Worm (Caenorhabditis elegans) whole organism, young adult: ENCODE results near the gene zyg-11.

Source experiments
- B0035.1 ChIP-seq: sonication (generic microtip); optimal IDR thresholded peaks from 2 replicates; lab custom pipeline; 2016; ENCODE audit warnings: missing genetic modification characterization, mild to moderate bottlenecking, missing compliant biosample characterization, missing genotype, missing genetic modification reagents
- B0261.1 ChIP-seq: sonication (generic microtip); optimal IDR thresholded peaks from 2 replicates; lab custom pipeline; 2016; ENCODE audit warnings: mild to moderate bottlenecking, missing genetic modification characterization, moderate library complexity, missing compliant biosample characterization
- B0336.3 ChIP-seq: fragments of 200-800 bp; sonication (Bioruptor generic); IDR thresholded peaks from 2 replicates; pipeline ENCODE4 v1.3.6; 2022; ENCODE audit warnings: missing genetic modification characterization, missing compliant biosample characterization
- F10E7.11 ChIP-seq: sonication (generic microtip); optimal IDR thresholded peaks from 2 replicates; lab custom pipeline; 2017; ENCODE audit warnings: mild to moderate bottlenecking, missing genetic modification characterization, moderate library complexity, missing compliant biosample characterization
- F37B4.10 ChIP-seq: fragments of 200-800 bp; sonication (Bioruptor generic); IDR thresholded peaks from 2 replicates; pipeline ENCODE4 v1.3.6; 2022; ENCODE audit warnings: missing genetic modification characterization, missing compliant biosample characterization
- F39B2.1 ChIP-seq: fragments of 200-800 bp; sonication (Bioruptor generic); IDR thresholded peaks from 2 replicates; pipeline ENCODE4 v1.3.6; 2022; ENCODE audit warnings: missing genetic modification reagents, missing genetic modification characterization, missing compliant biosample characterization
- F52B5.7 ChIP-seq: sonication (generic microtip); optimal IDR thresholded peaks from 2 replicates; lab custom pipeline; 2016; ENCODE audit warnings: mild to moderate bottlenecking, missing genetic modification characterization, missing compliant biosample characterization
- F55B11.4 ChIP-seq: sonication (generic microtip); optimal IDR thresholded peaks from 2 replicates; lab custom pipeline; 2016; ENCODE audit warnings: missing compliant biosample characterization, missing genetic modification characterization, borderline replicate concordance; ENCODE audit not compliant: insufficient read depth
- K11D2.4 ChIP-seq: fragments of 200-800 bp; sonication (Bioruptor generic); IDR thresholded peaks from 2 replicates; pipeline ENCODE4 v1.3.6; 2022; ENCODE audit warnings: missing genetic modification reagents, missing genetic modification characterization, missing compliant biosample characterization
- ama-1 ChIP-seq, 3 experiments: fragments of 150-350 bp in 1 of 3; sonication (generic microtip) in 2 of 3; optimal IDR thresholded peaks; 2 replicates each; lab custom pipeline; 2014 to 2018; ENCODE audit warnings: missing biosample characterization in 2 of 3, missing genetic modification characterization in 2 of 3, missing genetic modification reagents in 2 of 3
- aptf-2 ChIP-seq: fragments of 200-800 bp; sonication (Bioruptor generic); conservative IDR thresholded peaks from 2 replicates; pipeline ENCODE4 v1.3.6; 2022; ENCODE audit warnings: missing genetic modification reagents, missing genetic modification characterization, missing compliant biosample characterization
- atf-7 ChIP-seq: sonication (generic microtip); optimal IDR thresholded peaks from 2 replicates; lab custom pipeline; 2017; ENCODE audit warnings: mild to moderate bottlenecking, missing genetic modification characterization, missing compliant biosample characterization
- attf-6 ChIP-seq: fragments of 200-800 bp; sonication (Bioruptor generic); IDR thresholded peaks from 2 replicates; pipeline ENCODE4 v1.3.6; 2022; ENCODE audit warnings: missing genetic modification reagents, missing genetic modification characterization, missing compliant biosample characterization
- cebp-1 ChIP-seq, 2 experiments: fragments of 200-800 bp in 1 of 2; sonication (Bioruptor generic) in 1 of 2; sonication (generic microtip) in 1 of 2; IDR thresholded peaks in 1 of 2; optimal IDR thresholded peaks in 1 of 2; 2 replicates each; pipeline versions ENCODE4 v1.3.6 to Lab custom; 2017 to 2022; ENCODE audit warnings: missing compliant biosample characterization in 2 of 2, missing genetic modification characterization in 2 of 2, mild to moderate bottlenecking in 1 of 2, missing genetic modification reagents in 1 of 2, moderate library complexity in 1 of 2
- cebp-2 ChIP-seq: fragments of 200-800 bp; sonication (Bioruptor generic); IDR thresholded peaks from 2 replicates; pipeline ENCODE4 v1.3.6; 2022; ENCODE audit warnings: missing genetic modification characterization, missing compliant biosample characterization
- ceh-100 ChIP-seq: fragments of 200-800 bp; sonication (Bioruptor generic); IDR thresholded peaks from 2 replicates; pipeline ENCODE4 v1.3.6; 2022; ENCODE audit warnings: missing genetic modification reagents, missing genetic modification characterization, missing compliant biosample characterization
- ceh-27 ChIP-seq: fragments of 200-800 bp; sonication (Bioruptor generic); optimal IDR thresholded peaks from 2 replicates; lab custom pipeline; 2018; ENCODE audit warnings: mild to moderate bottlenecking, missing genetic modification characterization, moderate library complexity, missing compliant biosample characterization
- ceh-40 ChIP-seq: fragments of 200-800 bp; sonication (Bioruptor generic); IDR thresholded peaks from 2 replicates; pipeline ENCODE4 v1.3.6; 2022; ENCODE audit warnings: missing genetic modification characterization, missing compliant biosample characterization
- ceh-79 ChIP-seq: sonication (generic microtip); optimal IDR thresholded peaks from 2 replicates; lab custom pipeline; 2017; ENCODE audit warnings: mild to moderate bottlenecking, missing genetic modification characterization, missing compliant biosample characterization
- die-1 ChIP-seq: sonication (generic microtip); optimal IDR thresholded peaks from 2 replicates; lab custom pipeline; 2016; ENCODE audit warnings: missing genotype, mild to moderate bottlenecking, missing genetic modification characterization, missing compliant biosample characterization
- dox-1 ChIP-seq: fragments of 200-800 bp; sonication (Bioruptor generic); IDR thresholded peaks from 2 replicates; pipeline ENCODE4 v1.3.6; 2022; ENCODE audit warnings: missing genetic modification reagents, missing genetic modification characterization, missing compliant biosample characterization
- dpl-1 ChIP-seq: fragments of 150-350 bp; optimal IDR thresholded peaks from 2 replicates; lab custom pipeline; 2014; ENCODE audit warnings: missing biosample characterization, missing genetic modification reagents, missing genetic modification characterization
- efl-1 ChIP-seq: fragments of 150-350 bp; optimal IDR thresholded peaks from 2 replicates; lab custom pipeline; 2014; ENCODE audit warnings: missing biosample characterization, missing genetic modification reagents, missing genetic modification characterization
- egl-18 ChIP-seq: fragments of 200-800 bp; sonication (Bioruptor generic); IDR thresholded peaks from 2 replicates; pipeline ENCODE4 v1.3.6; 2022; ENCODE audit warnings: missing genetic modification reagents, missing genetic modification characterization, missing compliant biosample characterization
- egrh-3 ChIP-seq: fragments of 200-800 bp; sonication (Bioruptor generic); IDR thresholded peaks from 2 replicates; pipeline ENCODE4 v1.3.6; 2022; ENCODE audit warnings: missing genetic modification reagents, missing genetic modification characterization, missing compliant biosample characterization
- ekl-4 ChIP-seq: fragments of 200-800 bp; sonication (Bioruptor generic); IDR thresholded peaks from 2 replicates; pipeline ENCODE4 v1.3.6; 2022; ENCODE audit warnings: missing genetic modification reagents, missing genetic modification characterization, missing compliant biosample characterization
- fkh-3 ChIP-seq: sonication (generic microtip); optimal IDR thresholded peaks from 2 replicates; lab custom pipeline; 2016; ENCODE audit warnings: mild to moderate bottlenecking, missing genetic modification characterization, missing compliant biosample characterization
- gei-17 ChIP-seq: fragments of 200-800 bp; sonication (Bioruptor generic); optimal IDR thresholded peaks from 2 replicates; lab custom pipeline; 2018; ENCODE audit warnings: mild to moderate bottlenecking, missing genetic modification characterization, missing compliant biosample characterization
- him-1 ChIP-seq: sonication (generic microtip); optimal IDR thresholded peaks from 2 replicates; lab custom pipeline; 2016; ENCODE audit warnings: missing genotype, missing genetic modification reagents, missing genetic modification characterization, missing compliant biosample characterization
- hsf-1 ChIP-seq: fragments of 200-800 bp; sonication (Bioruptor generic); IDR thresholded peaks from 2 replicates; pipeline ENCODE4 v1.3.6; 2022; ENCODE audit warnings: missing genetic modification reagents, missing genetic modification characterization, missing compliant biosample characterization
- lin-40 ChIP-seq: sonication (generic microtip); optimal IDR thresholded peaks from 2 replicates; lab custom pipeline; 2016; ENCODE audit warnings: missing genetic modification characterization, mild to moderate bottlenecking, missing compliant biosample characterization, missing genotype, missing genetic modification reagents
- lsy-27 ChIP-seq: sonication (generic microtip); optimal IDR thresholded peaks from 2 replicates; lab custom pipeline; 2017; ENCODE audit warnings: missing genetic modification characterization, mild to moderate bottlenecking, missing compliant biosample characterization, antibody characterized with exemption, missing genotype, borderline replicate concordance; ENCODE audit not compliant: insufficient read depth
- madf-8 ChIP-seq: fragments of 200-800 bp; sonication (Bioruptor generic); conservative IDR thresholded peaks from 2 replicates; pipeline ENCODE4 v1.3.6; 2022; ENCODE audit warnings: missing genetic modification reagents, missing genetic modification characterization, missing compliant biosample characterization
- mcd-1 ChIP-seq: fragments of 200-800 bp; sonication (Bioruptor generic); IDR thresholded peaks from 2 replicates; pipeline ENCODE4 v1.3.6; 2022; ENCODE audit warnings: missing genetic modification reagents, missing genetic modification characterization, missing compliant biosample characterization
- nhr-179 ChIP-seq: sonication (generic microtip); optimal IDR thresholded peaks from 2 replicates; lab custom pipeline; 2016; ENCODE audit warnings: mild to moderate bottlenecking, missing genetic modification characterization, missing compliant biosample characterization
- nhr-90 ChIP-seq: sonication (generic microtip); optimal IDR thresholded peaks from 2 replicates; lab custom pipeline; 2016; ENCODE audit warnings: missing genotype, mild to moderate bottlenecking, missing genetic modification characterization, missing compliant biosample characterization
- rec-8 ChIP-seq, 2 experiments: sonication (generic microtip); optimal IDR thresholded peaks; 2 replicates each; lab custom pipeline; 2016; ENCODE audit warnings: mild to moderate bottlenecking in 2 of 2, missing genetic modification characterization in 2 of 2, missing genetic modification reagents in 2 of 2, missing genotype in 2 of 2, missing biosample characterization in 1 of 2, missing compliant biosample characterization in 1 of 2, moderate library complexity in 1 of 2
- repo-1 ChIP-seq: sonication (generic microtip); optimal IDR thresholded peaks from 2 replicates; lab custom pipeline; 2017; ENCODE audit warnings: mild to moderate bottlenecking, missing genetic modification characterization, missing compliant biosample characterization
- rpc-1 ChIP-seq, 2 experiments: fragments of 150-350 bp in 1 of 2; sonication (generic microtip) in 1 of 2; optimal IDR thresholded peaks; 2 replicates each; lab custom pipeline; 2014 to 2018; ENCODE audit warnings: missing biosample characterization in 1 of 2, missing genetic modification characterization in 1 of 2, missing genetic modification reagents in 1 of 2, missing genotype in 1 of 2
- sdz-38 ChIP-seq: sonication (generic microtip); optimal IDR thresholded peaks from 2 replicates; lab custom pipeline; 2016; ENCODE audit warnings: missing genotype, missing genetic modification characterization, missing compliant biosample characterization
- sea-2 ChIP-seq: fragments of 200-800 bp; sonication (Bioruptor generic); IDR thresholded peaks from 2 replicates; pipeline ENCODE4 v1.3.6; 2022; ENCODE audit warnings: missing genetic modification characterization, missing compliant biosample characterization
- snpc-1.1 ChIP-seq: sonication (generic microtip); optimal IDR thresholded peaks from 2 replicates; lab custom pipeline; 2017; ENCODE audit warnings: missing genetic modification characterization, mild to moderate bottlenecking, missing compliant biosample characterization, antibody characterized with exemption, moderate library complexity, missing genotype, missing genetic modification reagents; ENCODE audit not compliant: insufficient read depth
- snpc-4 ChIP-seq, 5 experiments: fragments of 150-350 bp in 1 of 5; sonication (generic microtip) in 4 of 5; optimal IDR thresholded peaks; 2 replicates each; lab custom pipeline; 2014 to 2018; ENCODE audit warnings: missing genetic modification characterization in 5 of 5, missing biosample characterization in 3 of 5, antibody characterized with exemption in 2 of 5, mild to moderate bottlenecking in 2 of 5, missing compliant biosample characterization in 2 of 5, missing genotype in 2 of 5, moderate library complexity in 2 of 5, missing genetic modification reagents in 1 of 5
- tbp1 ChIP-seq: fragments of 200-800 bp; sonication (Bioruptor generic); optimal IDR thresholded peaks from 2 replicates; lab custom pipeline; 2018; ENCODE audit warnings: mild to moderate bottlenecking, missing genetic modification characterization, missing compliant biosample characterization
- tlf-1 ChIP-seq: fragments of 200-800 bp; sonication (Bioruptor generic); optimal IDR thresholded peaks from 2 replicates; lab custom pipeline; 2018; ENCODE audit warnings: mild to moderate bottlenecking, missing genetic modification characterization, missing compliant biosample characterization
- zim-3 ChIP-seq: sonication (generic microtip); optimal IDR thresholded peaks from 2 replicates; lab custom pipeline; 2017; ENCODE audit warnings: mild to moderate bottlenecking, missing genetic modification characterization, moderate library complexity, missing compliant biosample characterization
- ztf-28 ChIP-seq: fragments of 200-800 bp; sonication (Bioruptor generic); IDR thresholded peaks from 2 replicates; pipeline ENCODE4 v1.3.6; 2022; ENCODE audit warnings: missing genetic modification reagents, missing genetic modification characterization, missing compliant biosample characterization

The zyg-11 gene

ce11 chrII:8015483-8015938, 2.0 kb upstream of the zyg-11 start (continued):
- TF ChIP-seq rpc-1 (optimal IDR thresholded peaks at IDR 0.05; lab: Kevin White, UChicago) = no peak
- TF ChIP-seq rpc-1 (tag; optimal IDR thresholded peaks at IDR 0.05; lab: Kevin White, UChicago) = no peak
- TF ChIP-seq tbp1 (GFP tag; lab: Kevin White, UChicago) = peak; percentile 50
- no peak for TF ChIP-seq ama-1 (optimal IDR thresholded peaks at IDR 0.05; lab: Kevin White, UChicago)
- TF ChIP-seq ama-1 (GFP tag; optimal IDR thresholded peaks at IDR 0.05; lab: Kevin White, UChicago) = no peak
- peak; percentile 4 for TF ChIP-seq B0035.1 (tag; lab: Kevin White, UChicago)
- TF ChIP-seq ekl-4 (GFP tag; lab: Robert Waterston, UW) = peak; percentile 22; the same call in 1 of the 2 replicates
- TF ChIP-seq F37B4.10 (GFP tag; lab: Robert Waterston, UW) = no peak
- TF ChIP-seq ceh-40 (GFP tag; lab: Robert Waterston, UW) = no peak
- no peak for TF ChIP-seq B0261.1
- no peak for TF ChIP-seq attf-6
- TF ChIP-seq F55B11.4 (tag; lab: Kevin White, UChicago) = no peak
- peak; percentile 54 for TF ChIP-seq B0336.3
- TF ChIP-seq dpl-1 = peak; percentile 86
- no peak for TF ChIP-seq ceh-27 (GFP tag; lab: Kevin White, UChicago)
- TF ChIP-seq lsy-27 (tag; lab: Kevin White, UChicago) = no peak
- TF ChIP-seq him-1 (tag; lab: Kevin White, UChicago) = peak; percentile 45
- TF ChIP-seq snpc-4 (GFP tag; optimal IDR thresholded peaks at IDR 0.05; lab: Kevin White, UChicago) = peak; percentile 28
- TF ChIP-seq snpc-4 (tag; optimal IDR thresholded peaks at IDR 0.05; lab: Kevin White, UChicago) = peak in 3 of 4 experiments; percentile 46 to 58 (median 55)
- TF ChIP-seq rec-8 (tag; optimal IDR thresholded peaks at IDR 0.05; lab: Kevin White, UChicago) = no peak
- TF ChIP-seq fkh-3 = no peak
- peak; percentile 31 for TF ChIP-seq lin-40 (tag; lab: Kevin White, UChicago)
- no peak for TF ChIP-seq cebp-2 (GFP tag; lab: Robert Waterston, UW)
- TF ChIP-seq atf-7 (tag; lab: Kevin White, UChicago) = no peak
- peak; percentile 89 for TF ChIP-seq mcd-1 (GFP tag; lab: Robert Waterston, UW)
- TF ChIP-seq gei-17 = no peak
- TF ChIP-seq F10E7.11 (tag; lab: Kevin White, UChicago) = no peak
- TF ChIP-seq K11D2.4 (GFP tag; lab: Robert Waterston, UW) = peak; percentile 54; the same call in 1 of the 2 replicates
- TF ChIP-seq die-1 (tag; lab: Kevin White, UChicago) = peak; percentile 20
- peak; percentile 97 for TF ChIP-seq efl-1 (GFP tag; lab: Kevin White, UChicago)
- TF ChIP-seq hsf-1 (GFP tag; lab: Robert Waterston, UW) = peak; percentile 77
- TF ChIP-seq ceh-100 (GFP tag; lab: Robert Waterston, UW) = peak; percentile 39; the same call in 1 of the 2 replicates
- TF ChIP-seq madf-8 (GFP tag; lab: Robert Waterston, UW) = peak; percentile 93
- TF ChIP-seq ceh-79 (tag; lab: Kevin White, UChicago) = no peak
- no peak for TF ChIP-seq cebp-1 (GFP tag; IDR thresholded peaks at IDR 0.05; lab: Robert Waterston, UW)
- TF ChIP-seq cebp-1 (tag; optimal IDR thresholded peaks at IDR 0.05; lab: Kevin White, UChicago) = peak; percentile 63
- no peak for TF ChIP-seq egl-18 (GFP tag; lab: Robert Waterston, UW)
- no peak for TF ChIP-seq F52B5.7 (tag; lab: Kevin White, UChicago)

ce11 chrII:8016167-8016566, 1.3 kb upstream of the zyg-11 start:
- TF ChIP-seq sea-2 (GFP tag; lab: Robert Waterston, UW) (no peak), zim-3 (tag; lab: Kevin White, UChicago) (no peak), repo-1 (tag; lab: Kevin White, UChicago) (no peak), sdz-38 (tag; lab: Kevin White, UChicago) (no peak), egrh-3 (GFP tag; lab: Robert Waterston, UW) (peak; percentile 9; the same call in 1 of the 2 replicates), nhr-179 (tag; lab: Kevin White, UChicago) (no peak), tlf-1 (GFP tag; lab: Kevin White, UChicago) (no peak), dox-1 (peak; percentile 37; the same call in 1 of the 2 replicates), attf-6 (no peak), F39B2.1 (no peak), mcd-1 (GFP tag; lab: Robert Waterston, UW) (peak; percentile 49), snpc-1.1 (tag; lab: Kevin White, UChicago) (no peak), ztf-28 (GFP tag; lab: Robert Waterston, UW) (no peak), nhr-90 (tag; lab: Kevin White, UChicago) (no peak), aptf-2 (GFP tag; lab: Robert Waterston, UW) (no peak)
